Fruit fly (Drosophila melanogaster): ENCODE results near the gene CG44000.

dm6 chr2L:4998571-4999191 lies 44.4 kb upstream of the CG44000 start:
- TF ChIP-seq Myc (optimal IDR thresholded peaks at IDR 0.05) (no peak), psq (optimal IDR thresholded peaks at IDR 0.05) (no peak), h (optimal IDR thresholded peaks at IDR 0.05) (no peak)

All from Kc167 (cell line).